Fruit fly (Drosophila melanogaster) whole organism, wandering third instar larva: Measurements from ENCODE around the gene Cngl.

Source experiments
- Abd-B ChIP-seq: fragments of >200 bp; optimal IDR thresholded peaks from 2 replicates; lab custom pipeline; 2017; ENCODE audit warnings: missing biosample characterization, missing genetic modification characterization
- CG32264 ChIP-seq: fragments of 200-800 bp; sonication (Bioruptor generic); optimal IDR thresholded peaks from 2 replicates; lab custom pipeline; 2016; ENCODE audit warnings: missing biosample characterization, missing genetic modification characterization
- GATAd ChIP-seq: sonication (Bioruptor generic); optimal IDR thresholded peaks from 2 replicates; lab custom pipeline; 2016; ENCODE audit warnings: missing biosample characterization, missing genetic modification characterization
- Jra ChIP-seq: sonication (Bioruptor generic); optimal IDR thresholded peaks from 2 replicates; lab custom pipeline; 2016; ENCODE audit warnings: missing biosample characterization, missing genetic modification characterization
- Myc ChIP-seq: fragments of >200 bp; optimal IDR thresholded peaks from 2 replicates; lab custom pipeline; 2017
- OdsH ChIP-seq: fragments of 200-800 bp; sonication (Bioruptor generic); optimal IDR thresholded peaks from 2 replicates; lab custom pipeline; 2016; ENCODE audit warnings: missing biosample characterization, mild to moderate bottlenecking, missing genetic modification characterization
- Sp1 ChIP-seq: fragments of 200-800 bp; sonication (Bioruptor generic); optimal IDR thresholded peaks from 3 replicates; lab custom pipeline; 2019; ENCODE audit warnings: missing biosample characterization, mild to moderate bottlenecking, missing genetic modification characterization, moderate library complexity
- fru ChIP-seq: fragments of 200-800 bp; sonication (Bioruptor generic); optimal IDR thresholded peaks from 3 replicates; lab custom pipeline; 2016; ENCODE audit warnings: missing biosample characterization, mild to moderate bottlenecking, missing genetic modification characterization
- psq ChIP-seq: fragments of 200-800 bp; sonication (Bioruptor generic); optimal IDR thresholded peaks from 3 replicates; lab custom pipeline; 2017; ENCODE audit warnings: missing biosample characterization, mild to moderate bottlenecking, missing genetic modification characterization, moderate library complexity
- sage ChIP-seq: fragments of 200-800 bp; sonication (Bioruptor generic); optimal IDR thresholded peaks from 2 replicates; lab custom pipeline; 2016; ENCODE audit warnings: missing biosample characterization, mild to moderate bottlenecking, missing genetic modification characterization
- tai ChIP-seq: sonication (Bioruptor generic); optimal IDR thresholded peaks from 2 replicates; lab custom pipeline; 2016; ENCODE audit warnings: missing biosample characterization, missing genetic modification characterization
- usp ChIP-seq: fragments of >200 bp; optimal IDR thresholded peaks from 2 replicates; lab custom pipeline; 2017; ENCODE audit warnings: missing biosample characterization, missing genetic modification characterization

DNA sequence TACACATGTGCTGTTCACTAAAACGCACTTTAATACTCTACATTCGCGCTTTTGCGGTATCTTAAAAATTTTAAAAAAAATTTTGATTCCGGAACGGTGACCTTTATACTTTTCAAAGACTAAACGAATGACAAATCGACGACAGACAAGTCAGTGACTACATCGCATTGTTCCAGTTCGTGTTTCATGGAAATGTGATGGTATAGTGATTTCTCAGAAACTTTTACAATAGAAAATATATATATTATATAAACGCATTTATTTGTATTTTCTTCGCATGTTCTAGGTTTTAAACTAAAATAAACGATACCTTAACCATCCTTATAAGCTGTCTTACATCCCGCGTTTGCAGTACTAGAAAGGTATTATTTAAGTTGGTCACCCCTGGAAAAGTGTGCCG lies 80.1 kb downstream of the Cngl start, which contains the start of gene Pp1-13C:
- TF ChIP-seq CG32264 (GFP tag; lab: Kevin White, UChicago) (no peak), Jra (GFP tag; lab: Kevin White, UChicago) (no peak), Sp1 (GFP tag; lab: Kevin White, UChicago) (no peak), psq (GFP tag; lab: Kevin White, UChicago) (no peak), sage (GFP tag; lab: Kevin White, UChicago) (no peak), usp (GFP tag; lab: Kevin White, UChicago) (no peak), Abd-B (GFP tag; lab: Kevin White, UChicago) (no peak), Myc (no peak), fru (GFP tag; lab: Kevin White, UChicago) (no peak), GATAd (no peak), OdsH (no peak), tai (no peak)
